Worm (Caenorhabditis elegans) whole organism, late embryonic: ENCODE measurements around the gene Y19D10B.8.
"Not testable (repeated sequence)": the region's sequence is repeated elsewhere in the genome, so short reads cannot be mapped to it uniquely, and the experiment has no call there.

Source experiments
- C38D4.7 ChIP-seq: fragments of 200-800 bp; sonication (Bioruptor generic); optimal IDR thresholded peaks from 2 replicates; lab custom pipeline; 2018; ENCODE audit warnings: mild to moderate bottlenecking, missing genetic modification characterization, moderate library complexity, missing compliant biosample characterization
- T23F11.4 ChIP-seq: fragments of 200-800 bp; sonication (Bioruptor generic); optimal IDR thresholded peaks from 2 replicates; lab custom pipeline; 2018; ENCODE audit warnings: mild to moderate bottlenecking, missing genetic modification characterization, missing compliant biosample characterization
- Y22D7AL.16 ChIP-seq: sonication (generic microtip); optimal IDR thresholded peaks from 2 replicates; lab custom pipeline; 2016; ENCODE audit warnings: missing genetic modification characterization, missing compliant biosample characterization
- ahr-1 ChIP-seq: sonication (generic microtip); optimal IDR thresholded peaks from 2 replicates; lab custom pipeline; 2016; ENCODE audit warnings: missing genetic modification characterization, missing compliant biosample characterization
- ceh-14 ChIP-seq: sonication (generic microtip); optimal IDR thresholded peaks from 2 replicates; lab custom pipeline; 2016; ENCODE audit warnings: missing genotype, missing genetic modification characterization, missing compliant biosample characterization
- ceh-19 ChIP-seq: fragments of 200-800 bp; sonication (Bioruptor generic); optimal IDR thresholded peaks from 2 replicates; lab custom pipeline; 2018; ENCODE audit warnings: mild to moderate bottlenecking, missing genetic modification characterization, missing compliant biosample characterization
- ceh-22 ChIP-seq: sonication (generic microtip); optimal IDR thresholded peaks from 2 replicates; lab custom pipeline; 2017; ENCODE audit warnings: missing biosample characterization, missing genetic modification characterization
- ceh-24 ChIP-seq: sonication (generic microtip); optimal IDR thresholded peaks from 2 replicates; lab custom pipeline; 2016; ENCODE audit warnings: mild to moderate bottlenecking, missing genetic modification characterization, missing compliant biosample characterization
- ceh-30 ChIP-seq: fragments of 150-350 bp; optimal IDR thresholded peaks from 2 replicates; lab custom pipeline; 2014; ENCODE audit warnings: missing biosample characterization, missing genetic modification characterization
- ceh-45 ChIP-seq: fragments of 200-800 bp; sonication (Bioruptor generic); IDR thresholded peaks from 2 replicates; pipeline ENCODE4 v1.3.6; 2022; ENCODE audit warnings: missing genetic modification reagents, missing genetic modification characterization, missing compliant biosample characterization
- ceh-9 ChIP-seq: sonication (generic microtip); optimal IDR thresholded peaks from 2 replicates; lab custom pipeline; 2016; ENCODE audit warnings: mild to moderate bottlenecking, missing genetic modification characterization, inconsistent platforms, missing compliant biosample characterization
- dmd-4 ChIP-seq: sonication (generic microtip); optimal IDR thresholded peaks from 2 replicates; lab custom pipeline; 2016; ENCODE audit warnings: borderline replicate concordance, missing genetic modification characterization, missing compliant biosample characterization
- elt-2 ChIP-seq: sonication (generic microtip); optimal IDR thresholded peaks from 2 replicates; lab custom pipeline; 2016; ENCODE audit warnings: missing genetic modification reagents, missing genetic modification characterization, missing compliant biosample characterization
- elt-4 ChIP-seq: sonication (generic microtip); optimal IDR thresholded peaks from 2 replicates; lab custom pipeline; 2016; ENCODE audit warnings: missing genetic modification characterization, missing compliant biosample characterization
- ets-4 ChIP-seq: sonication (generic microtip); optimal IDR thresholded peaks from 2 replicates; lab custom pipeline; 2016; ENCODE audit warnings: missing genetic modification characterization, missing compliant biosample characterization
- eyg-1 ChIP-seq: sonication (generic microtip); optimal IDR thresholded peaks from 2 replicates; lab custom pipeline; 2016; ENCODE audit warnings: missing genotype, missing genetic modification characterization, missing compliant biosample characterization
- fkh-10 ChIP-seq: fragments of 150-350 bp; optimal IDR thresholded peaks from 2 replicates; lab custom pipeline; 2014; ENCODE audit warnings: missing biosample characterization, missing genetic modification reagents, missing genetic modification characterization
- fkh-6 ChIP-seq: sonication (generic microtip); optimal IDR thresholded peaks from 2 replicates; lab custom pipeline; 2016; ENCODE audit warnings: missing genetic modification characterization, missing compliant biosample characterization
- hlh-30 ChIP-seq: sonication (generic microtip); optimal IDR thresholded peaks from 2 replicates; lab custom pipeline; 2017; ENCODE audit warnings: antibody characterized with exemption, missing genetic modification characterization, missing compliant biosample characterization; ENCODE audit not compliant: insufficient read depth
- hlh-6 ChIP-seq: sonication (generic microtip); optimal IDR thresholded peaks from 2 replicates; lab custom pipeline; 2016; ENCODE audit warnings: missing genotype, missing genetic modification characterization, missing compliant biosample characterization
- hlh-8 ChIP-seq: sonication (generic microtip); optimal IDR thresholded peaks from 2 replicates; lab custom pipeline; 2016; ENCODE audit warnings: missing genotype, missing genetic modification characterization, missing compliant biosample characterization
- nfya-1 ChIP-seq: sonication (generic microtip); optimal IDR thresholded peaks from 2 replicates; lab custom pipeline; 2017; ENCODE audit warnings: missing genetic modification characterization, mild to moderate bottlenecking, missing compliant biosample characterization, antibody characterized with exemption, moderate library complexity
- nhr-11 ChIP-seq: fragments of 150-350 bp; optimal IDR thresholded peaks from 2 replicates; lab custom pipeline; 2014; ENCODE audit warnings: missing biosample characterization, missing genetic modification characterization
- nhr-232 ChIP-seq: sonication (generic microtip); optimal IDR thresholded peaks from 2 replicates; lab custom pipeline; 2016; ENCODE audit warnings: missing genetic modification characterization, missing compliant biosample characterization
- pat-9 ChIP-seq: fragments of 200-800 bp; sonication (Bioruptor generic); optimal IDR thresholded peaks from 2 replicates; lab custom pipeline; 2018; ENCODE audit warnings: mild to moderate bottlenecking, missing genetic modification characterization, moderate library complexity, missing compliant biosample characterization
- pax-1 ChIP-seq: fragments of 150-350 bp; optimal IDR thresholded peaks from 2 replicates; lab custom pipeline; 2014; ENCODE audit warnings: missing biosample characterization, missing genetic modification characterization
- pha-4 ChIP-seq: fragments of 150-350 bp; optimal IDR thresholded peaks from 2 replicates; lab custom pipeline; 2018; ENCODE audit warnings: missing biosample characterization, missing genetic modification reagents, missing genetic modification characterization
- pros-1 ChIP-seq: fragments of 150-350 bp; optimal IDR thresholded peaks from 2 replicates; lab custom pipeline; 2014; ENCODE audit warnings: missing biosample characterization, missing genetic modification reagents, missing genetic modification characterization
- sdc-2 ChIP-seq: sonication (generic microtip); optimal IDR thresholded peaks from 2 replicates; lab custom pipeline; 2016; ENCODE audit warnings: missing genotype, missing genetic modification characterization, missing compliant biosample characterization
- sox-4 ChIP-seq: sonication (generic microtip); optimal IDR thresholded peaks from 2 replicates; lab custom pipeline; 2017; ENCODE audit warnings: mild to moderate bottlenecking, missing genetic modification characterization, inconsistent platforms, missing compliant biosample characterization
- tbx-2 ChIP-seq: sonication (generic microtip); optimal IDR thresholded peaks from 2 replicates; lab custom pipeline; 2016; ENCODE audit warnings: missing genetic modification characterization, missing compliant biosample characterization
- unc-3 ChIP-seq, 2 experiments: fragments of 200-800 bp in 1 of 2; sonication (Bioruptor generic) in 1 of 2; sonication (generic microtip) in 1 of 2; conservative IDR thresholded peaks in 1 of 2; optimal IDR thresholded peaks in 1 of 2; 2 replicates each; pipeline versions ENCODE4 v1.3.6 to Lab custom; 2016 to 2022; ENCODE audit warnings: missing compliant biosample characterization in 2 of 2, missing genetic modification characterization in 2 of 2, missing genetic modification reagents in 1 of 2
- ztf-16 ChIP-seq: sonication (generic microtip); optimal IDR thresholded peaks from 2 replicates; lab custom pipeline; 2017; ENCODE audit warnings: missing genetic modification characterization, missing compliant biosample characterization

Y19D10B.8 gene

ce11 chrV:2338538-2338937, 37.7 kb upstream of the Y19D10B.8 start, which contains the start of gene irld-29:
Gene irld-29, minus strand, starts transcription at chrV:2338638.
- no peak for TF ChIP-seq ceh-19 (GFP tag; lab: Kevin White, UChicago)
- no peak for TF ChIP-seq T23F11.4 (GFP tag; lab: Kevin White, UChicago)
- TF ChIP-seq unc-3 (GFP tag; conservative IDR thresholded peaks at IDR 0.05; lab: Robert Waterston, UW) = no peak
- no peak for TF ChIP-seq unc-3 (tag; optimal IDR thresholded peaks at IDR 0.05; lab: Kevin White, UChicago)
- TF ChIP-seq sdc-2 (tag; lab: Kevin White, UChicago) = no peak

DNA sequence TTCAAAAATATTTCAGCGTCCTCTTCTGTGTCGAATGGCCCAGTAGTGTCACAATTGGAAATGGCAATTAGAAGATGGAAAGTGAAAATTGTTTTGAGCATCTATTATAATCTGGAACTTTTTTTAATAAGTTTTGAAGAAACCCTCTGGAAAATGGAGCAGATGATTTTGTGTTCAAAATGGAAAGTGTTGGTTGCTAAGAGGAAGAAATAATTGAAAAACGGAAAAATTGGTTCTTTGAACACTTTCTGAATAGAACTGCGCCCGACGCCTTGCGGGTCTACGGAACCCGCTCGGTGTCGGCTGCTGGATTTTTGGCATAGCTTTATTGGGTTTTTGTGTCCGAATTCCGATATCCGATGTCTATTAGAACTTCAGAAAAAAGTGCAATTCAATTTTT, 35.3 kb upstream of the Y19D10B.8 start, which contains the start of gene irld-28:
Gene irld-28, minus strand, starts transcription at position 101 of the 400 bp plus-strand sequence.
- TF ChIP-seq ets-4 (no peak), C38D4.7 (no peak), ceh-24 (tag; lab: Kevin White, UChicago) (no peak), hlh-6 (tag; lab: Kevin White, UChicago) (no peak), pha-4 (tag; lab: Kevin White, UChicago) (no peak), dmd-4 (tag; lab: Kevin White, UChicago) (no peak), hlh-30 (tag; lab: Kevin White, UChicago) (no peak), elt-4 (tag; lab: Kevin White, UChicago) (no peak), sox-4 (tag; lab: Kevin White, UChicago) (no peak), pros-1 (tag; lab: Kevin White, UChicago) (no peak), ceh-9 (tag; lab: Kevin White, UChicago) (no peak), pax-1 (tag; lab: Kevin White, UChicago) (no peak)
- TF ChIP-seq, all 69 proteins: peak for 0

- not testable (repeated sequence) for TF ChIP-seq elt-4 (tag; lab: Kevin White, UChicago); elt-2 (tag; lab: Kevin White, UChicago); ceh-22
These were observed 30.8 kb upstream of the Y19D10B.8 start, which contains the start of gene irld-32 for ce11 chrV:2331616-2332015. Gene irld-32, plus strand, starts transcription at chrV:2331916.

ce11 chrV:2330129-2330528, 29.3 kb upstream of the Y19D10B.8 start, which contains the start of gene pud-1.1:
Gene pud-1.1, plus strand, starts transcription at chrV:2330429.
- TF ChIP-seq pros-1 (tag; lab: Kevin White, UChicago); ceh-22; pat-9 (tag; lab: Kevin White, UChicago): not testable (repeated sequence)
- TF ChIP-seq, all 69 proteins: peak for 0; not testable (repeated sequence) for 69

- TF ChIP-seq elt-2 (tag; lab: Kevin White, UChicago) = peak; percentile 93
- no peak for TF ChIP-seq Y22D7AL.16 (tag; lab: Kevin White, UChicago)
- TF ChIP-seq fkh-6 (tag; lab: Kevin White, UChicago) = no peak
These were observed 26.3 kb upstream of the Y19D10B.8 start for ce11 chrV:2327124-2327523.

- TF ChIP-seq tbx-2 (tag; lab: Kevin White, UChicago) = no peak
- no peak for TF ChIP-seq nhr-11 (tag; lab: Kevin White, UChicago)
- TF ChIP-seq hlh-8 (tag; lab: Kevin White, UChicago) = no peak
- TF ChIP-seq sox-4 (tag; lab: Kevin White, UChicago) = no peak
- no peak for TF ChIP-seq ahr-1 (tag; lab: Kevin White, UChicago)
- TF ChIP-seq ceh-30 = no peak
- TF ChIP-seq pat-9 (tag; lab: Kevin White, UChicago) = no peak
- no peak for TF ChIP-seq Y22D7AL.16 (tag; lab: Kevin White, UChicago)
These were observed 25.6 kb upstream of the Y19D10B.8 start, which contains the start of gene pud-4 for ce11 chrV:2326378-2326777. Gene pud-4, plus strand, starts transcription at chrV:2326678.

DNA sequence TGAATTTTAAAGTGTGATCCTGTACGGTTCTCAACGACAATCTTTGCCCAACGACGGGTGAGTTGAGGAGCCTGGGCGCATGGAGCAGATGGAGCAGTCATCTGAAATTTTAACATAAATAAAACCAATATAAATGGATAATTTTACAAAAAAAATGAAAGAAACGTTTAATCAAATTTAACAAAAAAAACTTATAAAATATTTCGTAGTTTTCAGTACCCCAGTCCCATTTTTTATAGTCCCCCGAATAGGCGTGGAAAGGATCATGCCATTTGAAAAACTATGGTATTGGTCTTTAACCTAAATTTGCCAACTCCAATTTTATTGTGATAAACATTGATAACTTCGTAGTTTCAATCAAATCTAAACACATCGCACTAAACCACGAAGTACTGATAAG, 24.2 kb upstream of the Y19D10B.8 start, which contains the start of gene pud-3:
Gene pud-3, minus strand, starts transcription at position 101 of the 400 bp plus-strand sequence.
- TF ChIP-seq ceh-45 (GFP tag; lab: Robert Waterston, UW) (no peak), ztf-16 (tag; lab: Kevin White, UChicago) (no peak), nhr-232 (tag; lab: Kevin White, UChicago) (no peak), fkh-10 (GFP tag; lab: Kevin White, UChicago) (no peak), eyg-1 (tag; lab: Kevin White, UChicago) (no peak), ceh-24 (tag; lab: Kevin White, UChicago) (no peak), ceh-14 (no peak), nfya-1 (tag; lab: Kevin White, UChicago) (no peak)
